Worm (Caenorhabditis elegans): ENCODE measurements around the gene ttr-19.
A peak's percentile ranks its signal among the peaks of the same experiment; 100 is the strongest.

The ttr-19 gene

ce11 chrV:10182984-10183383 lies 44.2 kb downstream of the ttr-19 start, which contains the start of gene ZK856.4:
ZK856.4 (plus strand) TSS chrV:10183284.
- TF ChIP-seq M03D4.4 (tag; optimal IDR thresholded peaks at IDR 0.05), result no peak
- no peak for TF ChIP-seq drap-1 (GFP tag; optimal IDR thresholded peaks at IDR 0.05)
- TF ChIP-seq nhr-12 (tag; optimal IDR thresholded peaks at IDR 0.05), result no peak
- no peak for TF ChIP-seq tbx-8 (GFP tag; optimal IDR thresholded peaks at IDR 0.05)
- no peak for TF ChIP-seq mls-2 (tag; optimal IDR thresholded peaks at IDR 0.05)
- no peak for TF ChIP-seq mab-5 (tag; optimal IDR thresholded peaks at IDR 0.05)
- no peak for TF ChIP-seq lin-13 (tag; optimal IDR thresholded peaks at IDR 0.05)
- TF ChIP-seq nhr-28 (tag; optimal IDR thresholded peaks at IDR 0.05), result no peak
- TF ChIP-seq lsy-2 (tag; optimal IDR thresholded peaks at IDR 0.05), result no peak
- TF ChIP-seq cnd-1 (tag; optimal IDR thresholded peaks at IDR 0.05), result no peak
- no peak for TF ChIP-seq bed-3 (GFP tag; optimal IDR thresholded peaks at IDR 0.05)
- no peak for TF ChIP-seq unc-39 (tag; optimal IDR thresholded peaks at IDR 0.05)
- no peak for TF ChIP-seq blmp-1 (tag; optimal IDR thresholded peaks at IDR 0.05)
- no peak for TF ChIP-seq ztf-11 (tag; optimal IDR thresholded peaks at IDR 0.05)
- TF ChIP-seq lin-32 (GFP tag; optimal IDR thresholded peaks at IDR 0.05), result no peak
- no peak for TF ChIP-seq pha-4 (tag; optimal IDR thresholded peaks at IDR 0.05)
- no peak for TF ChIP-seq nhr-76 (tag; optimal IDR thresholded peaks at IDR 0.05)
- TF ChIP-seq ces-1 (GFP tag; optimal IDR thresholded peaks at IDR 0.05), result no peak
- no peak for TF ChIP-seq flh-1 (GFP tag; optimal IDR thresholded peaks at IDR 0.05)
- no peak for TF ChIP-seq ceh-43 (GFP tag; optimal IDR thresholded peaks at IDR 0.05)

- TF ChIP-seq sptf-1 (tag; optimal IDR thresholded peaks at IDR 0.05), result no peak
- TF ChIP-seq sem-2 (GFP tag; optimal IDR thresholded peaks at IDR 0.05), result no peak
- TF ChIP-seq ceh-83 (GFP tag; optimal IDR thresholded peaks at IDR 0.05), result no peak
- no peak for TF ChIP-seq drap-1 (GFP tag; optimal IDR thresholded peaks at IDR 0.05)
- no peak for TF ChIP-seq elt-1 (tag; optimal IDR thresholded peaks at IDR 0.05; ENCODE audit: borderline replicate concordance, insufficient read depth)
- no peak for TF ChIP-seq lsy-2 (tag; optimal IDR thresholded peaks at IDR 0.05)
- TF ChIP-seq zip-8 (tag; optimal IDR thresholded peaks at IDR 0.05), result no peak
- TF ChIP-seq bed-3 (GFP tag; optimal IDR thresholded peaks at IDR 0.05), result no peak
- no peak for TF ChIP-seq lin-32 (GFP tag; optimal IDR thresholded peaks at IDR 0.05)
Observed at ce11 chrV:10179235-10179634, 48.0 kb downstream of the ttr-19 start, which contains the start of gene cul-5. cul-5 (plus strand) TSS chrV:10179535.

- TF ChIP-seq nhr-237 (tag; optimal IDR thresholded peaks at IDR 0.05) (peak; percentile 61), mep-1 (tag; optimal IDR thresholded peaks at IDR 0.05) (peak; percentile 62), ceh-39 (tag; optimal IDR thresholded peaks at IDR 0.05) (peak; percentile 0), ces-1 (GFP tag; optimal IDR thresholded peaks at IDR 0.05) (peak; percentile 19), blmp-1 (tag; optimal IDR thresholded peaks at IDR 0.05) (peak; percentile 86), mab-5 (tag; optimal IDR thresholded peaks at IDR 0.05) (no peak), nhr-12 (tag; optimal IDR thresholded peaks at IDR 0.05) (no peak), unc-120 (tag; optimal IDR thresholded peaks at IDR 0.05; ENCODE audit: poor library complexity, severe bottlenecking) (peak; percentile 67), tbx-8 (GFP tag; optimal IDR thresholded peaks at IDR 0.05) (no peak), bed-3 (GFP tag; optimal IDR thresholded peaks at IDR 0.05) (no peak), flh-1 (GFP tag; optimal IDR thresholded peaks at IDR 0.05) (no peak), lin-13 (tag; optimal IDR thresholded peaks at IDR 0.05) (peak; percentile 40), sptf-1 (tag; optimal IDR thresholded peaks at IDR 0.05) (peak; percentile 48), lsy-2 (tag; optimal IDR thresholded peaks at IDR 0.05) (peak; percentile 30)
Observed at ce11 chrV:10178166-10178565, 49.1 kb downstream of the ttr-19 start.
